Fruit fly (Drosophila melanogaster) S2 (cell line): Measurements from ENCODE around the gene CG14879.

ENCODE experiments used
- CG8478 ChIP-seq: fragments of >200 bp; optimal IDR thresholded peaks from 2 replicates; lab custom pipeline; 2018
- CTCF ChIP-seq, 2 experiments: fragments of >200 bp; optimal IDR thresholded peaks; 2 replicates each; lab custom pipeline; 2018

dm6 chr3R:16395448-16395847 lies 46.4 kb upstream of the CG14879 start:
- no peak for TF ChIP-seq CTCF (optimal IDR thresholded peaks at IDR 0.05; lab: Kevin White, UChicago)
- TF ChIP-seq CG8478 (lab: Kevin White, UChicago), result no peak
